Worm (Caenorhabditis elegans): Measurements from ENCODE around the gene dpm-3.

Gene dpm-3

ce11 chrIV:12435442-12435841 is 44.1 kb downstream of the dpm-3 start, which contains the start of gene irg-4:
TSS of gene irg-4 (plus strand) at chrIV:12435833.
- 0 out of 2 replicates have a peak, but pooled peaks have one; percentile 19 for TF ChIP-seq lin-1 (GFP tag; IDR thresholded peaks at IDR 0.05)
- no peak for TF ChIP-seq dmd-9 (GFP tag; IDR thresholded peaks at IDR 0.05)
- no peak for TF ChIP-seq daf-16 (GFP tag; optimal IDR thresholded peaks at IDR 0.05)
- TF ChIP-seq daf-16 (tag; optimal IDR thresholded peaks at IDR 0.05), result peak; percentile 55
- 0 out of 2 replicates have a peak, but pooled peaks have one; percentile 27 for TF ChIP-seq php-3 (GFP tag; IDR thresholded peaks at IDR 0.05)
- no peak for TF ChIP-seq spr-3 (GFP tag; optimal IDR thresholded peaks at IDR 0.05)
- no peak for TF ChIP-seq duxl-1 (tag; optimal IDR thresholded peaks at IDR 0.05; ENCODE audit: poor library complexity)
- TF ChIP-seq dve-1 (tag; optimal IDR thresholded peaks at IDR 0.05; ENCODE audit: insufficient read depth), result no peak
- TF ChIP-seq Y75B8A.6 (GFP tag; IDR thresholded peaks at IDR 0.05), result no peak
- TF ChIP-seq dmd-8 (GFP tag; IDR thresholded peaks at IDR 0.05), result no peak
- no peak for TF ChIP-seq fos-1 (tag; optimal IDR thresholded peaks at IDR 0.05)
- peak; percentile 19 for TF ChIP-seq nhr-77 (tag; optimal IDR thresholded peaks at IDR 0.05)
- TF ChIP-seq nhr-28 (tag; optimal IDR thresholded peaks at IDR 0.05), result peak; percentile 81
- TF ChIP-seq lin-38 (GFP tag; IDR thresholded peaks at IDR 0.05), result no peak
- TF ChIP-seq hlh-11 (tag; optimal IDR thresholded peaks at IDR 0.05), result peak; percentile 42
- no peak for TF ChIP-seq ctbp-1 (GFP tag; IDR thresholded peaks at IDR 0.05)
- no peak for TF ChIP-seq Y5F2A.4 (GFP tag; optimal IDR thresholded peaks at IDR 0.05)
- peak; percentile 93 for TF ChIP-seq pqm-1 (tag; optimal IDR thresholded peaks at IDR 0.05)
- no peak for TF ChIP-seq zfp-3 (GFP tag; conservative IDR thresholded peaks at IDR 0.05)
- TF ChIP-seq lin-13 (GFP tag; optimal IDR thresholded peaks at IDR 0.05), result no peak
- TF ChIP-seq F49E8.2 (tag; optimal IDR thresholded peaks at IDR 0.05; ENCODE audit: borderline replicate concordance), result no peak

ce11 chrIV:12438359-12438758 is 47.0 kb downstream of the dpm-3 start, which contains the start of gene clec-185:
TSS of gene clec-185 (plus strand) at chrIV:12438659.
- TF ChIP-seq nhr-25 (tag; optimal IDR thresholded peaks at IDR 0.05; ENCODE audit: borderline replicate concordance, insufficient read depth) (no peak), cey-2 (tag; optimal IDR thresholded peaks at IDR 0.05; ENCODE audit: borderline replicate concordance, insufficient read depth) (no peak), jun-1 (tag; optimal IDR thresholded peaks at IDR 0.05) (no peak), fos-1 (tag; optimal IDR thresholded peaks at IDR 0.05) (no peak), lin-39 (tag; optimal IDR thresholded peaks at IDR 0.05) (no peak), saeg-2 (GFP tag; IDR thresholded peaks at IDR 0.05) (no peak), mes-2 (tag; optimal IDR thresholded peaks at IDR 0.05; ENCODE audit: poor library complexity, severe bottlenecking) (no peak), lin-29 (GFP tag; IDR thresholded peaks at IDR 0.05) (no peak), hif-1 (tag; optimal IDR thresholded peaks at IDR 0.05) (no peak), fkh-10 (GFP tag; optimal IDR thresholded peaks at IDR 0.05) (no peak), hlh-11 (tag; optimal IDR thresholded peaks at IDR 0.05) (no peak), nhr-10 (tag; optimal IDR thresholded peaks at IDR 0.05) (no peak), ZK337.2 (GFP tag; IDR thresholded peaks at IDR 0.05) (no peak), ceh-44 (GFP tag; IDR thresholded peaks at IDR 0.05) (no peak), nhr-11 (tag; optimal IDR thresholded peaks at IDR 0.05) (no peak), unc-130 (GFP tag; optimal IDR thresholded peaks at IDR 0.05) (no peak), ctbp-1 (GFP tag; IDR thresholded peaks at IDR 0.05) (no peak)

- no peak for TF ChIP-seq fkh-10 (GFP tag; optimal IDR thresholded peaks at IDR 0.05)
- TF ChIP-seq pqm-1 (tag; optimal IDR thresholded peaks at IDR 0.05), result no peak
- no peak for TF ChIP-seq sdz-12 (GFP tag; optimal IDR thresholded peaks at IDR 0.05)
- no peak for TF ChIP-seq vab-7 (GFP tag; IDR thresholded peaks at IDR 0.05)
- no peak for TF ChIP-seq duxl-1 (tag; optimal IDR thresholded peaks at IDR 0.05; ENCODE audit: poor library complexity)
- TF ChIP-seq ztf-11 (tag; optimal IDR thresholded peaks at IDR 0.05), result no peak
- no peak for TF ChIP-seq Y75B8A.6 (GFP tag; IDR thresholded peaks at IDR 0.05)
- TF ChIP-seq zag-1 (tag; optimal IDR thresholded peaks at IDR 0.05), result no peak
- no peak for TF ChIP-seq lin-29 (GFP tag; IDR thresholded peaks at IDR 0.05)
- TF ChIP-seq dmd-6 (GFP tag; IDR thresholded peaks at IDR 0.05), result no peak
- no peak for TF ChIP-seq dpl-1 (GFP tag; optimal IDR thresholded peaks at IDR 0.05)
- TF ChIP-seq nhr-11 (tag; optimal IDR thresholded peaks at IDR 0.05), result no peak
- TF ChIP-seq ceh-44 (GFP tag; IDR thresholded peaks at IDR 0.05), result no peak
- TF ChIP-seq mxl-2 (GFP tag; conservative IDR thresholded peaks at IDR 0.05), result no peak
- no peak for TF ChIP-seq lin-39 (tag; optimal IDR thresholded peaks at IDR 0.05)
- TF ChIP-seq Y48G9A.11 (GFP tag; IDR thresholded peaks at IDR 0.05), result no peak
- TF ChIP-seq Y5F2A.4 (GFP tag; optimal IDR thresholded peaks at IDR 0.05), result no peak
- TF ChIP-seq lsy-2 (tag; optimal IDR thresholded peaks at IDR 0.05), result no peak
- no peak for TF ChIP-seq Y105C5A.15 (GFP tag; IDR thresholded peaks at IDR 0.05)
These were observed 50.3 kb downstream of the dpm-3 start, which contains the start of gene C25G4.17 for ce11 chrIV:12441715-12442114. TSS of gene C25G4.17 (plus strand) at chrIV:12442015.

All from whole organism, L4 larva.